Worm (Caenorhabditis elegans): ENCODE results near the gene C25G4.2.

- TF ChIP-seq ceh-82 (tag; optimal IDR thresholded peaks at IDR 0.05) (no peak), ama-1 (optimal IDR thresholded peaks at IDR 0.05) (no peak), nhr-23 (tag; optimal IDR thresholded peaks at IDR 0.05) (no peak), nhr-77 (tag; optimal IDR thresholded peaks at IDR 0.05) (no peak), lin-11 (tag; optimal IDR thresholded peaks at IDR 0.05) (no peak)
Observed at ce11 chrIV:12420455-12420854, 23.4 kb downstream of the C25G4.2 start, which contains the start of gene ugt-65.

All from whole organism, L2 larva.